Worm (Caenorhabditis elegans): ENCODE data around the gene blos-1.

blos-1 gene

DNA sequence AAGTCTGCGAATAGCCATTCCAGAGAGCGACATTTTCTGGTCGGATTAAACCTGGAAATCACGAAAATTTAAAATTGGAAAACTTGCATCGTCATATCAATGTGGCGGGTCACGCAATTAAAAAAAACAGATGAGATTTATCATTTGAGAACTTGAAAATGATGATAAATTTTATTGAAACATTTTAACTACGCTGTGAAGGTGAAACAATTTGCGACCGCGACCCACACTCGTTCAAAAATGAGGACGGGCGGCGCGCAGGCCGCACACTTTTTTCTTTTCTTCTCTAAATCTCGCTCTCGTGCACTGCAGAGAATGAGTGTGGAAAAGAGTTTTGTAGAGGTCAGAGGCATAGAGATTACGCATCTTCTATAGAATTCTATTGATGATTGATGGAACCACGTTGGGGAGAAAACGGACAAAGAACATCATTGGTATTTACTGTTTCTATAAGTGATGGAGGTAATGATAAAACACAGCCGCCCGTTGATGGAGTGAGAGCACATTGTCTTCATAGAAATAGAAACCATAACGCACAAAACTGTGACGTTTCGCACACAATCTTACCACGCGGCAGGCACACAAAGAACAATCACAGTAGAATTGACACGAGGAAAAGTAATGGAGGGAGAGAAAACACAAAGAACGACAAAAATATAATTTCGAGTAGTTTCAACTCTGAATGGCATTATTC lies 5.0 kb upstream of the blos-1 start, which contains the start of gene cts-1 (continued):
- TF ChIP-seq jun-1 (tag; optimal IDR thresholded peaks at IDR 0.05) (no peak), tlp-1 (tag; optimal IDR thresholded peaks at IDR 0.05) (no peak), pax-3 (tag; optimal IDR thresholded peaks at IDR 0.05) (peak; percentile 25), nhr-12 (tag; optimal IDR thresholded peaks at IDR 0.05) (no peak), elt-3 (tag; optimal IDR thresholded peaks at IDR 0.05) (peak in 5 of 6 experiments; percentile 18 to 68 (median 66)), unc-98 (GFP tag; IDR thresholded peaks at IDR 0.05) (no peak), unc-62 (GFP tag; optimal IDR thresholded peaks at IDR 0.05) (no peak), nhr-84 (tag; optimal IDR thresholded peaks at IDR 0.05) (no peak), mdl-1 (tag; optimal IDR thresholded peaks at IDR 0.05) (peak; percentile 28 to 94), unc-30 (tag; optimal IDR thresholded peaks at IDR 0.05) (no peak), C16A3.4 (tag; optimal IDR thresholded peaks at IDR 0.05) (peak; percentile 65), vab-15 (tag; optimal IDR thresholded peaks at IDR 0.05) (no peak), lin-14 (GFP tag; optimal IDR thresholded peaks at IDR 0.05) (peak; percentile 97), C34B4.2 (tag; optimal IDR thresholded peaks at IDR 0.05) (peak; percentile 84), fkh-8 (tag; optimal IDR thresholded peaks at IDR 0.05) (peak; percentile 79), zag-1 (tag; optimal IDR thresholded peaks at IDR 0.05) (no peak), nhr-77 (tag; optimal IDR thresholded peaks at IDR 0.05) (peak; percentile 86), isw-1 (GFP tag; IDR thresholded peaks at IDR 0.05) (no peak), ceh-82 (tag; optimal IDR thresholded peaks at IDR 0.05) (peak in 2 of 3 experiments; percentile 35 to 83), alr-1 (tag; optimal IDR thresholded peaks at IDR 0.05; ENCODE audit: borderline replicate concordance) (no peak), dsc-1 (tag; optimal IDR thresholded peaks at IDR 0.05) (peak; percentile 12), Y116A8C.19 (tag; optimal IDR thresholded peaks at IDR 0.05; ENCODE audit: borderline replicate concordance) (no peak), pqm-1 (tag; optimal IDR thresholded peaks at IDR 0.05) (no peak), ceh-8 (GFP tag; optimal IDR thresholded peaks at IDR 0.05) (no peak), rnt-1 (tag; optimal IDR thresholded peaks at IDR 0.05) (peak; percentile 85), nhr-20 (tag; optimal IDR thresholded peaks at IDR 0.05) (peak; percentile 92), hlh-17 (GFP tag; optimal IDR thresholded peaks at IDR 0.05; ENCODE audit: borderline replicate concordance) (no peak), sox-4 (tag; optimal IDR thresholded peaks at IDR 0.05) (no peak), ets-5 (GFP tag; IDR thresholded peaks at IDR 0.05) (no peak), zip-4 (GFP tag; optimal IDR thresholded peaks at IDR 0.05) (peak; percentile 14), nhr-11 (tag; optimal IDR thresholded peaks at IDR 0.05) (peak; percentile 10), C04F5.9 (tag; optimal IDR thresholded peaks at IDR 0.05) (peak; percentile 23), nhr-76 (tag; optimal IDR thresholded peaks at IDR 0.05) (peak; percentile 30), tbx-2 (tag; optimal IDR thresholded peaks at IDR 0.05) (peak; percentile 74), hpl-2 (GFP tag; optimal IDR thresholded peaks at IDR 0.05) (peak; percentile 77), mab-9 (GFP tag; IDR thresholded peaks at IDR 0.05) (no peak), dpl-1 (GFP tag; optimal IDR thresholded peaks at IDR 0.05) (peak; percentile 41 to 60 (median 53)), lsy-2 (tag; optimal IDR thresholded peaks at IDR 0.05) (peak; percentile 78 to 95)

DNA sequence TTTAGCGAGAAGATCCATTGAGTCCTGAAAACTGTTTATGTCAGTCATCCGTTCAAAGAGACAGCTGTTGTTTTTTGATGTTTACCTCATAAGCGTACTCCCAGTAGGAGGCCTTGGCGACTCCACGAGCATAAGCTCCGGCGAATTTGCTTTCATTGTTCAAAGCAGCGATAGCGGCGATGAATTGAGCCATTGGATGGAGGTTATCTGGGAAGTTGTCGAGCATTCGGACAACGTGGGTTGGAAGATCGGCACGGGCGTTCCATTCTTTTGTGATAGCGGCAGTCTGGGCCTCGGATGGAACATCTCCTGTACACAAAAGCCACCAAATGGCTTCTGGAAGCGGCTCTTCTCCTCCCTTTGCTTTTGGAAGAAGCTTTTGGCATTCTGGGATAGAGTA lies 4.1 kb upstream of the blos-1 start:
- TF ChIP-seq efl-1 (optimal IDR thresholded peaks at IDR 0.05) (no peak), efl-1 (GFP tag; optimal IDR thresholded peaks at IDR 0.05 in 1 of 2) (peak in 1 of 2 experiments; percentile 94), isw-1 (GFP tag; IDR thresholded peaks at IDR 0.05) (no peak)

ce11 chrIII:10214540-10214979 lies 2.8 kb upstream of the blos-1 start:
- peak; percentile 69 for TF ChIP-seq nhr-90 (tag; optimal IDR thresholded peaks at IDR 0.05; ENCODE audit: poor library complexity)
- TF ChIP-seq ztf-4 (tag; optimal IDR thresholded peaks at IDR 0.05) = peak; percentile 92
- peak; percentile 75 for TF ChIP-seq snu-23 (GFP tag; optimal IDR thresholded peaks at IDR 0.05)
- peak; percentile 58 for TF ChIP-seq grh-1 (GFP tag; IDR thresholded peaks at IDR 0.05)
- peak; percentile 59 for TF ChIP-seq C04F5.9 (tag; optimal IDR thresholded peaks at IDR 0.05)
- TF ChIP-seq pax-3 (tag; optimal IDR thresholded peaks at IDR 0.05) = peak; percentile 59
- TF ChIP-seq nhr-71 (tag; optimal IDR thresholded peaks at IDR 0.05) = peak; percentile 75
- no peak for TF ChIP-seq efl-3 (GFP tag; optimal IDR thresholded peaks at IDR 0.05)
- TF ChIP-seq swsn-7 (tag; optimal IDR thresholded peaks at IDR 0.05) = peak; percentile 28
- peak; percentile 5 to 34 for TF ChIP-seq lsy-2 (tag; optimal IDR thresholded peaks at IDR 0.05)
- TF ChIP-seq nhr-85 (tag) = peak; percentile 4
- TF ChIP-seq nhr-47 (tag; optimal IDR thresholded peaks at IDR 0.05) = peak; percentile 66
- peak; percentile 46 for TF ChIP-seq hpl-2 (GFP tag; optimal IDR thresholded peaks at IDR 0.05)
- TF ChIP-seq F16B12.6 (tag; optimal IDR thresholded peaks at IDR 0.05) = no peak
- peak; percentile 60 for TF ChIP-seq elt-2 (tag; optimal IDR thresholded peaks at IDR 0.05)

Data from whole organism, L1 larva.